Fruit fly (Drosophila melanogaster) whole organism, wandering third instar larva: ENCODE data around the gene CG11980.

Experiments used
- Abd-B ChIP-seq: fragments of >200 bp; optimal IDR thresholded peaks from 2 replicates; lab custom pipeline; 2017; ENCODE audit warnings: missing biosample characterization, missing genetic modification characterization
- CG32264 ChIP-seq: fragments of 200-800 bp; sonication (Bioruptor generic); optimal IDR thresholded peaks from 2 replicates; lab custom pipeline; 2016; ENCODE audit warnings: missing biosample characterization, missing genetic modification characterization
- CG9705 ChIP-seq: fragments of 200-800 bp; sonication (Bioruptor generic); optimal IDR thresholded peaks from 2 replicates; lab custom pipeline; 2018; ENCODE audit warnings: missing biosample characterization, mild to moderate bottlenecking, missing genetic modification characterization
- CrebA ChIP-seq: fragments of 200-800 bp; sonication (Bioruptor generic); optimal IDR thresholded peaks from 2 replicates; lab custom pipeline; 2016; ENCODE audit warnings: missing biosample characterization, mild to moderate bottlenecking, missing genetic modification characterization, borderline replicate concordance
- Dfd ChIP-seq: fragments of >200 bp; optimal IDR thresholded peaks from 2 replicates; lab custom pipeline; 2017; ENCODE audit warnings: missing biosample characterization, missing genetic modification characterization
- Dif ChIP-seq: fragments of 200-275, 200-300 bp; sonication (Bioruptor generic); optimal IDR thresholded peaks from 2 replicates; lab custom pipeline; 2018; ENCODE audit warnings: missing biosample characterization, missing genetic modification characterization; ENCODE audit not compliant: partially characterized antibody
- GATAd ChIP-seq: sonication (Bioruptor generic); optimal IDR thresholded peaks from 2 replicates; lab custom pipeline; 2016; ENCODE audit warnings: missing biosample characterization, missing genetic modification characterization
- HLH106 ChIP-seq: fragments of 200-800 bp; optimal IDR thresholded peaks from 3 replicates; lab custom pipeline; 2019; ENCODE audit warnings: missing biosample characterization, mild to moderate bottlenecking, missing genetic modification characterization, moderate library complexity
- Hnf4 ChIP-seq: fragments of 200-800 bp; sonication (Bioruptor generic); optimal IDR thresholded peaks from 2 replicates; lab custom pipeline; 2016; ENCODE audit warnings: missing biosample characterization, mild to moderate bottlenecking, missing genetic modification characterization
- Hr78 ChIP-seq: fragments of >200 bp; optimal IDR thresholded peaks from 2 replicates; lab custom pipeline; 2017; ENCODE audit warnings: missing biosample characterization, missing genetic modification characterization
- Hr83 ChIP-seq: fragments of 200-300 bp; sonication (Bioruptor generic); optimal IDR thresholded peaks from 2 replicates; lab custom pipeline; 2016; ENCODE audit warnings: missing biosample characterization, mild to moderate bottlenecking, missing genetic modification characterization, moderate library complexity; ENCODE audit not compliant: poor library complexity, severe bottlenecking
- Jra ChIP-seq: sonication (Bioruptor generic); optimal IDR thresholded peaks from 2 replicates; lab custom pipeline; 2016; ENCODE audit warnings: missing biosample characterization, missing genetic modification characterization
- Mio ChIP-seq: sonication (Bioruptor generic); optimal IDR thresholded peaks from 2 replicates; lab custom pipeline; 2016; ENCODE audit warnings: missing biosample characterization, missing genetic modification characterization
- Myc ChIP-seq: fragments of >200 bp; optimal IDR thresholded peaks from 2 replicates; lab custom pipeline; 2017
- N ChIP-seq: fragments of >200 bp; optimal IDR thresholded peaks from 2 replicates; lab custom pipeline; 2018; ENCODE audit warnings: missing biosample characterization, missing external identifiers, missing genetic modification characterization
- OdsH ChIP-seq: fragments of 200-800 bp; sonication (Bioruptor generic); optimal IDR thresholded peaks from 2 replicates; lab custom pipeline; 2016; ENCODE audit warnings: missing biosample characterization, mild to moderate bottlenecking, missing genetic modification characterization
- Rel ChIP-seq, 2 experiments: fragments of 200-800 bp; sonication (Bioruptor generic) in 1 of 2; optimal IDR thresholded peaks; 2 replicates in 1 of 2; 3 replicates in 1 of 2; lab custom pipeline; 2016 to 2019; ENCODE audit warnings: mild to moderate bottlenecking in 2 of 2, missing biosample characterization in 2 of 2, missing genetic modification characterization in 2 of 2, moderate library complexity in 1 of 2
- Sp1 ChIP-seq: fragments of 200-800 bp; sonication (Bioruptor generic); optimal IDR thresholded peaks from 3 replicates; lab custom pipeline; 2019; ENCODE audit warnings: missing biosample characterization, mild to moderate bottlenecking, missing genetic modification characterization, moderate library complexity
- Vsx2 ChIP-seq: fragments of 200-300, 225-300 bp; sonication (Bioruptor generic); optimal IDR thresholded peaks from 2 replicates; lab custom pipeline; 2018; ENCODE audit warnings: missing biosample characterization, missing genetic modification characterization; ENCODE audit not compliant: partially characterized antibody
- br ChIP-seq: fragments of 200-800 bp; sonication (Bioruptor generic); optimal IDR thresholded peaks from 2 replicates; lab custom pipeline; 2016; ENCODE audit warnings: missing biosample characterization, missing genetic modification characterization
- brk ChIP-seq: fragments of 200-800 bp; sonication (Bioruptor generic); optimal IDR thresholded peaks from 2 replicates; lab custom pipeline; 2016; ENCODE audit warnings: missing biosample characterization, mild to moderate bottlenecking, missing genetic modification characterization
- dl ChIP-seq, 2 experiments: fragments of 175-275, 200-275 bp in 1 of 2; fragments of 200-275 bp in 1 of 2; sonication (Bioruptor generic); optimal IDR thresholded peaks; lab custom pipeline; 2018; ENCODE audit warnings: mild to moderate bottlenecking in 2 of 2, missing biosample characterization in 2 of 2, missing genetic modification characterization in 2 of 2, moderate library complexity in 2 of 2; ENCODE audit not compliant: partially characterized antibody in 2 of 2, insufficient read depth in 1 of 2
- dmrt93B ChIP-seq: fragments of 200-800 bp; sonication (Bioruptor generic); optimal IDR thresholded peaks from 2 replicates; lab custom pipeline; 2018; ENCODE audit warnings: missing biosample characterization, mild to moderate bottlenecking, missing genetic modification characterization
- dsf ChIP-seq: sonication (Bioruptor generic); optimal IDR thresholded peaks from 2 replicates; lab custom pipeline; 2016; ENCODE audit warnings: missing biosample characterization, missing genetic modification characterization, borderline replicate concordance
- ey ChIP-seq: fragments of 200-800 bp; sonication (Bioruptor generic); optimal IDR thresholded peaks from 2 replicates; lab custom pipeline; 2016; ENCODE audit warnings: missing biosample characterization, missing genetic modification characterization
- foxo ChIP-seq, 2 experiments: fragments of 200-800 bp; sonication (Bioruptor generic); optimal IDR thresholded peaks; 2 replicates in 1 of 2; 3 replicates in 1 of 2; lab custom pipeline; 2016 to 2017; ENCODE audit warnings: missing biosample characterization in 2 of 2, missing genetic modification characterization in 2 of 2
- fru ChIP-seq: fragments of 200-800 bp; sonication (Bioruptor generic); optimal IDR thresholded peaks from 3 replicates; lab custom pipeline; 2016; ENCODE audit warnings: missing biosample characterization, mild to moderate bottlenecking, missing genetic modification characterization
- h ChIP-seq: fragments of 200-800 bp; sonication (Bioruptor generic); optimal IDR thresholded peaks from 3 replicates; lab custom pipeline; 2016; ENCODE audit warnings: missing biosample characterization, mild to moderate bottlenecking, missing genetic modification characterization
- jim ChIP-seq: fragments of 175-275, 200-325 bp; sonication (Bioruptor generic); optimal IDR thresholded peaks from 2 replicates; lab custom pipeline; 2016; ENCODE audit warnings: missing biosample characterization, mild to moderate bottlenecking, missing genetic modification characterization
- lola ChIP-seq: fragments of >200 bp; optimal IDR thresholded peaks from 2 replicates; lab custom pipeline; 2017; ENCODE audit warnings: missing biosample characterization, missing genetic modification characterization
- pan ChIP-seq: fragments of >200 bp; optimal IDR thresholded peaks from 2 replicates; lab custom pipeline; 2017
- psq ChIP-seq: fragments of 200-800 bp; sonication (Bioruptor generic); optimal IDR thresholded peaks from 3 replicates; lab custom pipeline; 2017; ENCODE audit warnings: missing biosample characterization, mild to moderate bottlenecking, missing genetic modification characterization, moderate library complexity
- rgr ChIP-seq: fragments of 200-800 bp; sonication (Bioruptor generic); optimal IDR thresholded peaks from 3 replicates; lab custom pipeline; 2016; ENCODE audit warnings: missing biosample characterization, mild to moderate bottlenecking, missing genetic modification characterization
- sage ChIP-seq: fragments of 200-800 bp; sonication (Bioruptor generic); optimal IDR thresholded peaks from 2 replicates; lab custom pipeline; 2016; ENCODE audit warnings: missing biosample characterization, mild to moderate bottlenecking, missing genetic modification characterization
- sv ChIP-seq: fragments of 200-800 bp; sonication (Bioruptor generic); optimal IDR thresholded peaks from 3 replicates; lab custom pipeline; 2016; ENCODE audit warnings: missing biosample characterization, missing genetic modification characterization
- tai ChIP-seq: sonication (Bioruptor generic); optimal IDR thresholded peaks from 2 replicates; lab custom pipeline; 2016; ENCODE audit warnings: missing biosample characterization, missing genetic modification characterization
- usp ChIP-seq: fragments of >200 bp; optimal IDR thresholded peaks from 2 replicates; lab custom pipeline; 2017; ENCODE audit warnings: missing biosample characterization, missing genetic modification characterization
- woc ChIP-seq: sonication (Bioruptor generic); optimal IDR thresholded peaks from 2 replicates; lab custom pipeline; 2016; ENCODE audit warnings: missing biosample characterization, mild to moderate bottlenecking, missing genetic modification characterization

The CG11980 gene

DNA sequence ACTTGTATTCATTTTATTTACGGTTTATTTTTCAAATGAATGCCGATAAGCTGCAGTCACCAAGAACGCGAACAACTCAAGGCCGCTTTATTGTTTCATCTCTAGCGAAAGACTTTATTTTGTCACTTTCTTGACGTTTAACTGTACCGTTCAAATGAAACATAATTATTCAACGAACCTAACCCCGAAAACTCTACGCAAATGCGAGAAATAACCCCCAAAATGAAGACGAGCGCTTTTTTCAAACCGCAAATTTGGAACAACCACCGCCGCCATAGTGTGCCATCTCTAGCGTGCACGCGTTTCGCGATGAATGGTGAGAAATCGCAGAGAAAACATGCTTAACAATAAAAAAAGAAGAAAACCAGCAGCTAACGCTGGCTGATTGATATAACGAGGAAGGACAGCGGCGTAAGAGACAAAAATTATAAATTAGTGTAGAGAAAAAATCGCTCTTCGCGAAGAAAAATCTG is 19.2 kb upstream of the CG11980 start, which contains the start of gene CG11970:
Gene CG11970 (plus strand): TSS at position 117 of the 473 bp plus-strand sequence.
- no peak for TF ChIP-seq usp (GFP tag; lab: Kevin White, UChicago)
- no peak for TF ChIP-seq jim (GFP tag; lab: Kevin White, UChicago)
- no peak for TF ChIP-seq Vsx2 (GFP tag; lab: Kevin White, UChicago)
- TF ChIP-seq br (GFP tag; lab: Kevin White, UChicago), result no peak
- no peak for TF ChIP-seq dsf (GFP tag; lab: Kevin White, UChicago)
- TF ChIP-seq CrebA (GFP tag; lab: Kevin White, UChicago), result no peak
- TF ChIP-seq ey (GFP tag; lab: Kevin White, UChicago), result peak; percentile 37
- TF ChIP-seq lola (GFP tag; lab: Kevin White, UChicago), result no peak
- peak; percentile 51 for TF ChIP-seq woc (GFP tag; lab: Kevin White, UChicago)
- TF ChIP-seq sv (GFP tag; lab: Kevin White, UChicago), result no peak
- TF ChIP-seq fru (GFP tag; lab: Kevin White, UChicago), result peak; percentile 44
- no peak for TF ChIP-seq N (GFP tag; lab: Kevin White, UChicago)
- peak; percentile 42 for TF ChIP-seq rgr (GFP tag; lab: Kevin White, UChicago)
- TF ChIP-seq CG9705, result peak; percentile 62
- peak; percentile 25 for TF ChIP-seq Hr83
- no peak for TF ChIP-seq dmrt93B
- TF ChIP-seq brk (GFP tag; lab: Kevin White, UChicago), result no peak
- TF ChIP-seq GATAd (GFP tag; lab: Kevin White, UChicago), result no peak
- peak; percentile 24 for TF ChIP-seq OdsH
- TF ChIP-seq Mio (GFP tag; lab: Kevin White, UChicago), result no peak
- TF ChIP-seq HLH106 (tag; lab: Kevin White, UChicago), result peak; percentile 71
- no peak for TF ChIP-seq Abd-B
- peak; percentile 23 for TF ChIP-seq Myc (lab: Kevin White, UChicago)
- TF ChIP-seq Dif (GFP tag; lab: Kevin White, UChicago), result no peak
- peak; percentile 42 for TF ChIP-seq Sp1
- no peak for TF ChIP-seq sage (GFP tag; lab: Kevin White, UChicago)
- peak; percentile 26 for TF ChIP-seq psq (GFP tag; lab: Kevin White, UChicago)
- no peak for TF ChIP-seq pan
- TF ChIP-seq foxo (GFP tag; optimal IDR thresholded peaks at IDR 0.05; lab: Kevin White, UChicago), result peak in 1 of 2 experiments; percentile 48
- no peak for TF ChIP-seq CG32264
- TF ChIP-seq Jra (GFP tag; lab: Kevin White, UChicago), result peak; percentile 31
- no peak for TF ChIP-seq Dfd (GFP tag; lab: Kevin White, UChicago)
- no peak for TF ChIP-seq Hr78
- no peak for TF ChIP-seq Rel (GFP tag; optimal IDR thresholded peaks at IDR 0.05; lab: Kevin White, UChicago)
- TF ChIP-seq Rel (tag; optimal IDR thresholded peaks at IDR 0.05; lab: Kevin White, UChicago), result peak; percentile 15
- TF ChIP-seq dl (GFP tag; optimal IDR thresholded peaks at IDR 0.05; lab: Kevin White, UChicago; ENCODE audit: insufficient read depth in 1 of 2, partially characterized antibody in 2 of 2), result no peak
- TF ChIP-seq tai, result no peak
- TF ChIP-seq Hnf4 (GFP tag; lab: Kevin White, UChicago), result no peak
- TF ChIP-seq h (GFP tag; lab: Kevin White, UChicago), result no peak

DNA sequence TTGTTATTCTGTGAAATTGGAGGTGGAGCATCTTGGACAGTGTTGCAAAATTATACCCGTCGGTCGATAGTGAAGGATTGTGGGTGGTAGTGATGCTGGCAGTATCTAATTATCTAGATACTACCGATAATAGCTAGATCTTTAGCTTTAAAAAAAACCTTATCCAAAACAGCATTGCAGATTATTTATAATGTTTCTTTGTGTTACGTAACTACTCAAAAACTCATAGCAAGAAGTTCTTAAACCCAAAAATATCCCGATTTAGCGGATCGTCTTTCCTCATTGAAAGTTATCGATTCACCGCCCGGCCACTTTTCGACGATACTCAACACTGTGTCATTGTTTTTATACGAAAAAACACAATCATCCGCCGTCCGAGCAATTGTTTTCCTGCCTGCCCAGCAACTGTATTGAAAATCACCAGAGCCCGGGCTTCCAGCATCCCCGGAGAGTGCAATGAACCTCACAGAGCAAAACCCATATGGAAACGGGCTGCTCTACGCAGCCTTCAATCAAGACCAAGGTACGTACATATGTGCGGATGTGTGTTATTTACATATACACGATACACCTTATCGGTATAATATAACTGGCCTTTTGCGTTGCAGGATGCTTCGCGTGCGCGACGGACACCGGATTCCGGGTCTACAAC is 10.8 kb upstream of the CG11980 start, which contains the start of gene CG11975:
Gene CG11975 (plus strand): TSS at position 326 of the 652 bp plus-strand sequence.
- peak; percentile 64 for TF ChIP-seq sv (GFP tag; lab: Kevin White, UChicago)
- no peak for TF ChIP-seq lola (GFP tag; lab: Kevin White, UChicago)
- TF ChIP-seq dsf (GFP tag; lab: Kevin White, UChicago), result no peak
- TF ChIP-seq Dfd (GFP tag; lab: Kevin White, UChicago), result no peak
- no peak for TF ChIP-seq sage (GFP tag; lab: Kevin White, UChicago)
- TF ChIP-seq h (GFP tag; lab: Kevin White, UChicago), result peak; percentile 89
- no peak for TF ChIP-seq brk (GFP tag; lab: Kevin White, UChicago)
- peak; percentile 60 for TF ChIP-seq GATAd (GFP tag; lab: Kevin White, UChicago)
- TF ChIP-seq tai, result no peak
- TF ChIP-seq CG32264, result peak; percentile 3
- peak; percentile 85 for TF ChIP-seq fru (GFP tag; lab: Kevin White, UChicago)
- TF ChIP-seq rgr (GFP tag; lab: Kevin White, UChicago), result peak; percentile 84
- TF ChIP-seq Dif (GFP tag; lab: Kevin White, UChicago), result peak; percentile 28
- TF ChIP-seq psq (GFP tag; lab: Kevin White, UChicago), result peak; percentile 79
- no peak for TF ChIP-seq usp (GFP tag; lab: Kevin White, UChicago)
- peak; percentile 84 for TF ChIP-seq ey (GFP tag; lab: Kevin White, UChicago)
- peak; percentile 98 for TF ChIP-seq Myc (lab: Kevin White, UChicago)
- TF ChIP-seq Jra (GFP tag; lab: Kevin White, UChicago), result peak; percentile 86
- no peak for TF ChIP-seq CrebA (GFP tag; lab: Kevin White, UChicago)
- peak; percentile 92 for TF ChIP-seq woc (GFP tag; lab: Kevin White, UChicago)
- peak; percentile 60 for TF ChIP-seq CG9705
- no peak for TF ChIP-seq Vsx2 (GFP tag; lab: Kevin White, UChicago)
- TF ChIP-seq N (GFP tag; lab: Kevin White, UChicago), result no peak
- TF ChIP-seq dmrt93B, result no peak
- TF ChIP-seq Sp1, result peak; percentile 71
- peak; percentile 40 to 89 for TF ChIP-seq foxo (GFP tag; optimal IDR thresholded peaks at IDR 0.05; lab: Kevin White, UChicago)
- no peak for TF ChIP-seq pan
- TF ChIP-seq Hr83, result peak; percentile 90
- peak; percentile 75 for TF ChIP-seq HLH106 (tag; lab: Kevin White, UChicago)
- no peak for TF ChIP-seq Abd-B
- TF ChIP-seq dl (GFP tag; optimal IDR thresholded peaks at IDR 0.05; lab: Kevin White, UChicago; ENCODE audit: insufficient read depth in 1 of 2, partially characterized antibody in 2 of 2), result no peak
- TF ChIP-seq Mio (GFP tag; lab: Kevin White, UChicago), result no peak
- TF ChIP-seq Hr78, result no peak
- no peak for TF ChIP-seq Rel (GFP tag; optimal IDR thresholded peaks at IDR 0.05; lab: Kevin White, UChicago)
- peak; percentile 69 for TF ChIP-seq Rel (tag; optimal IDR thresholded peaks at IDR 0.05; lab: Kevin White, UChicago)
- TF ChIP-seq Hnf4 (GFP tag; lab: Kevin White, UChicago), result peak; percentile 91
- TF ChIP-seq OdsH, result peak; percentile 80
- TF ChIP-seq br (GFP tag; lab: Kevin White, UChicago), result peak; percentile 80
- TF ChIP-seq jim (GFP tag; lab: Kevin White, UChicago), result no peak
